Fruit fly (Drosophila melanogaster): ENCODE data around the gene Faf2.

Faf2 gene

DNA sequence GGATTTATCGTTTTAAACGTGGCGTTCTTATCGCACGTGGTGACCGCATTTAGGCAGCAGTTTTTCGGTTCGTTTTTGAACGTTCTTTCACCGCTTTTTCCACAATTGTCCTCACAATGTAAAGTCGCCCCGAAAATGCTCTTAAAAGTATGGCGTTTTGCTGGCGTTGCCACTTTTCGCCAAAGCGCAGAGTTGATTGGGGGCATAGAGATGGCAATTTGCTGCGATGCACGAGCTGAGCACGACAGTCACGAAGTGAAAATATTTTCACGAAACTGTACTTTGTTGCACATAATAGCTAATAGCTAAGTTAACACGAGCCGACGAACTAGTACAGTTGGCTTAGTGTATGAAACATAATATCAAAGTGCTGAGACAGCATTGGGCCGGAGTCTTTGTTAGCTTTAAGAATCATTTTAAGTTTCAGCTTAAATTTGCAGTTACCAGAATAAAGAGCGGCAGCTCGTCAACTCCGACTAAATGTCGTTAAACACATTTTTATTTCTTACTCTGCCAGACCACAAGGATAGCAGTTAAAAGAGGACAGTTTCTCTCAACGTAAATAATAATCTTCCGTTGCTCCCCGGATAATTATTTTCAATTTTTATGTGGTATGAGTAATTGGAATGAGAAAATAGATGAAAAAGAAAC lies 19.7 kb downstream of the Faf2 start, which contains the start of gene msl-1 (continued):
- peak; percentile 58 for TF ChIP-seq CG7786 (GFP tag; optimal IDR thresholded peaks at IDR 0.05)
- peak; percentile 6; the same call in 1 of the 2 replicates for TF ChIP-seq CG4404 (GFP tag; IDR thresholded peaks at IDR 0.05)
- TF ChIP-seq CG14710 (tag; optimal IDR thresholded peaks at IDR 0.05), result peak; percentile 16
- no peak for TF ChIP-seq gt (GFP tag; IDR thresholded peaks at IDR 0.05)
- TF ChIP-seq Dbx (GFP tag; IDR thresholded peaks at IDR 0.05), result peak; percentile 68
- no peak for TF ChIP-seq kay (GFP tag; optimal IDR thresholded peaks at IDR 0.05)
- peak; percentile 78 for TF ChIP-seq CG3995 (GFP tag; optimal IDR thresholded peaks at IDR 0.05)
- TF ChIP-seq lov (optimal IDR thresholded peaks at IDR 0.05), result no peak
- 0 out of 3 replicates have a peak, but pooled peaks have one; percentile 5 for TF ChIP-seq lov (GFP tag; IDR thresholded peaks at IDR 0.05)
- TF ChIP-seq tna (GFP tag; IDR thresholded peaks at IDR 0.05; ENCODE audit: partially characterized antibody), result peak; percentile 88
- TF ChIP-seq Poxn (GFP tag; IDR thresholded peaks at IDR 0.05), result peak; percentile 27; the same call in 1 of the 2 replicates
- TF ChIP-seq slbo (GFP tag; IDR thresholded peaks at IDR 0.05), result peak; percentile 79
- TF ChIP-seq NfI (GFP tag; optimal IDR thresholded peaks at IDR 0.05), result peak; percentile 40
- peak; percentile 47; the same call in 1 of the 3 replicates for TF ChIP-seq ci (GFP tag; IDR thresholded peaks at IDR 0.05)
- TF ChIP-seq B-H2 (GFP tag; optimal IDR thresholded peaks at IDR 0.05), result peak; percentile 36
- TF ChIP-seq shn (GFP tag; optimal IDR thresholded peaks at IDR 0.05), result peak; percentile 15
- TF ChIP-seq gfzf (GFP tag; optimal IDR thresholded peaks at IDR 0.05), result peak; percentile 36
- peak; percentile 88 for TF ChIP-seq trem (tag; optimal IDR thresholded peaks at IDR 0.05)
- no peak for TF ChIP-seq so (GFP tag; IDR thresholded peaks at IDR 0.05)
- no peak for TF ChIP-seq emc (GFP tag; optimal IDR thresholded peaks at IDR 0.05)
- peak; percentile 94 for TF ChIP-seq ato (GFP tag; IDR thresholded peaks at IDR 0.05; ENCODE audit: partially characterized antibody)
- peak; percentile 65 for TF ChIP-seq YL-1 (GFP tag; optimal IDR thresholded peaks at IDR 0.05)
- TF ChIP-seq CG4617 (GFP tag; optimal IDR thresholded peaks at IDR 0.05; ENCODE audit: borderline replicate concordance), result peak; percentile 65
- TF ChIP-seq sug (tag; optimal IDR thresholded peaks at IDR 0.05), result peak; percentile 58
- TF ChIP-seq BEAF-32 (GFP tag; optimal IDR thresholded peaks at IDR 0.05), result peak; percentile 90
- TF ChIP-seq CG3163 (GFP tag; optimal IDR thresholded peaks at IDR 0.05), result peak; percentile 42
- TF ChIP-seq vvl (GFP tag; IDR thresholded peaks at IDR 0.05), result peak; percentile 48; the same call in 1 of the 2 replicates
- peak; percentile 3 for TF ChIP-seq CG13424 (tag; optimal IDR thresholded peaks at IDR 0.05)
- TF ChIP-seq vfl (GFP tag; optimal IDR thresholded peaks at IDR 0.05), result peak; percentile 12
- peak; percentile 9; the same call in 1 of the 2 replicates for TF ChIP-seq CG32772 (GFP tag; IDR thresholded peaks at IDR 0.05)
- peak; percentile 22 to 41 for TF ChIP-seq dpn (GFP tag; optimal IDR thresholded peaks at IDR 0.05)
- TF ChIP-seq Stat92E (GFP tag; optimal IDR thresholded peaks at IDR 0.05), result no peak
- peak; percentile 33; the same call in 1 of the 2 replicates for TF ChIP-seq CG8765 (GFP tag; IDR thresholded peaks at IDR 0.05)
- peak; percentile 46 for TF ChIP-seq HLHmδ (GFP tag; optimal IDR thresholded peaks at IDR 0.05)
- peak; percentile 41 for TF ChIP-seq CG9817 (tag; optimal IDR thresholded peaks at IDR 0.05)
- no peak for TF ChIP-seq CG10979 (tag; optimal IDR thresholded peaks at IDR 0.05)
- TF ChIP-seq nmo (GFP tag; optimal IDR thresholded peaks at IDR 0.05), result peak; percentile 43
- TF ChIP-seq Ets65A (GFP tag), result peak; percentile 95
- TF ChIP-seq wor (GFP tag; IDR thresholded peaks at IDR 0.05), result no peak
- TF ChIP-seq sisA (GFP tag; IDR thresholded peaks at IDR 0.05), result peak; percentile 38
- TF ChIP-seq crc (GFP tag; optimal IDR thresholded peaks at IDR 0.05), result no peak
- TF ChIP-seq E2f2 (GFP tag; IDR thresholded peaks at IDR 0.05), result peak; percentile 44; the same call in 1 of the 2 replicates
- 0 out of 3 replicates have a peak, but pooled peaks have one; percentile 18 for TF ChIP-seq ase (GFP tag; IDR thresholded peaks at IDR 0.05)
- TF ChIP-seq chn (GFP tag; optimal IDR thresholded peaks at IDR 0.05), result peak; percentile 8
- TF ChIP-seq odd (GFP tag; optimal IDR thresholded peaks at IDR 0.05), result no peak
- TF ChIP-seq HmgD (GFP tag; optimal IDR thresholded peaks at IDR 0.05), result peak; percentile 79
- peak; percentile 44; the same call in 1 of the 2 replicates for TF ChIP-seq onecut (GFP tag; IDR thresholded peaks at IDR 0.05)
- peak; percentile 95 for TF ChIP-seq zen2 (GFP tag; IDR thresholded peaks at IDR 0.05; ENCODE audit: partially characterized antibody)
- TF ChIP-seq CG34224 (GFP tag; IDR thresholded peaks at IDR 0.05; ENCODE audit: partially characterized antibody), result peak; percentile 90
